Fruit fly (Drosophila melanogaster): ENCODE results near the gene CG6999.

CG6999 gene

DNA sequence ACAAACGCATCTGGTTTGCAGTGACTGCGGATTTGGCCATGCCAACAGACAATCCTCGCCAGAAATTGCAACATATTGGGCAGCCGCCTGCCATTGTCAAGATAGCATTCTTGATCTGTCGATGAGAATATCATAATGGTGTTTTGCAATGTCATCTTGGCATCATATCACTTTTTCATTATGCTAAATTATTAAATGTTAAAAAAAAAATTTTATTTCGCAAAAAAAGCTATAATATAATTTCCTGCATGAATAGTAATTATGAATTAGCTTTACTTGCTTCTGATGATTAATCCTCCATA, 1.8 kb downstream of the CG6999 start:
- peak; percentile 62 for TF ChIP-seq bigmax (GFP tag; optimal IDR thresholded peaks at IDR 0.05)
- TF ChIP-seq CG1603 (tag; optimal IDR thresholded peaks at IDR 0.05), result peak; percentile 95
- no peak for TF ChIP-seq Neu2 (GFP tag; optimal IDR thresholded peaks at IDR 0.05; ENCODE audit: borderline replicate concordance)
- peak; percentile 68 for TF ChIP-seq sens (GFP tag)
- no peak for TF ChIP-seq chm (GFP tag; IDR thresholded peaks at IDR 0.05)
- peak; percentile 6 for TF ChIP-seq lilli (GFP tag; optimal IDR thresholded peaks at IDR 0.05)
- TF ChIP-seq Drgx (GFP tag; IDR thresholded peaks at IDR 0.05), result peak; percentile 38; the same call in 1 of the 2 replicates

- no peak for TF ChIP-seq CG12659 (GFP tag; optimal IDR thresholded peaks at IDR 0.05)
- TF ChIP-seq zf30C (GFP tag; optimal IDR thresholded peaks at IDR 0.05), result no peak
- no peak for TF ChIP-seq CG7357 (GFP tag; IDR thresholded peaks at IDR 0.05)
- TF ChIP-seq cas (GFP tag; IDR thresholded peaks at IDR 0.05), result no peak
- no peak for TF ChIP-seq Jarid2 (GFP tag; optimal IDR thresholded peaks at IDR 0.05)
- no peak for TF ChIP-seq h (optimal IDR thresholded peaks at IDR 0.05)
- no peak for TF ChIP-seq H15 (GFP tag; IDR thresholded peaks at IDR 0.05)
- TF ChIP-seq esg (GFP tag; conservative IDR thresholded peaks at IDR 0.05), result no peak
- no peak for TF ChIP-seq CG6272 (GFP tag; IDR thresholded peaks at IDR 0.05)
- TF ChIP-seq CG9797 (GFP tag; optimal IDR thresholded peaks at IDR 0.05), result no peak
- no peak for TF ChIP-seq CG15269 (tag; optimal IDR thresholded peaks at IDR 0.05)
- TF ChIP-seq CkIIα-i1 (GFP tag; IDR thresholded peaks at IDR 0.05), result no peak
- TF ChIP-seq salm (tag; optimal IDR thresholded peaks at IDR 0.05), result no peak
- TF ChIP-seq Pdp1 (GFP tag; optimal IDR thresholded peaks at IDR 0.05), result no peak
- TF ChIP-seq pho (GFP tag; optimal IDR thresholded peaks at IDR 0.05), result no peak
Observed at dm6 chrX:9093062-9093461, 4.9 kb downstream of the CG6999 start.

DNA sequence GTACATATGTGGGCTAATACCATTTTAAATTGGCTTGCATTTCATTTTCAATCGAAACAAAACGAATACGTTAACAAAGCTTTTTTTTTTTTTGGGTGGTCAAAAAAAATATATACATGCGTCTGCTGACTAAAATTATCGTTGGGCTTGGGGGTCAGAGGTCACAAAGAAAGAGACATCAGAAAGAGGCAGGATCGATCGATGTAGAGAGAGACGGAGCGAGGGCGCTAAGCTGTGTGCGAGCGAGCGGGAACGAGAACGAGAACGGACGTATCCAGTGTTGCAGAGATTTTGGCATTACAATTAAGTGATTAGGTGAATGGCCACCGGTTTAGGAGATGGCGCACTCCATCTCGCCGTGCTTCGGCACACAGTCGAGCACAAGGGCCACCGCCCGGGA, 5.7 kb downstream of the CG6999 start:
- TF ChIP-seq gem (tag; optimal IDR thresholded peaks at IDR 0.05) (no peak), CG9932 (GFP tag; IDR thresholded peaks at IDR 0.05) (no peak), CG1832 (GFP tag; optimal IDR thresholded peaks at IDR 0.05) (peak; percentile 65), Hr78 (GFP tag; optimal IDR thresholded peaks at IDR 0.05) (peak in 1 of 2 experiments; percentile 98), CG10431 (GFP tag; optimal IDR thresholded peaks at IDR 0.05) (no peak)

DNA sequence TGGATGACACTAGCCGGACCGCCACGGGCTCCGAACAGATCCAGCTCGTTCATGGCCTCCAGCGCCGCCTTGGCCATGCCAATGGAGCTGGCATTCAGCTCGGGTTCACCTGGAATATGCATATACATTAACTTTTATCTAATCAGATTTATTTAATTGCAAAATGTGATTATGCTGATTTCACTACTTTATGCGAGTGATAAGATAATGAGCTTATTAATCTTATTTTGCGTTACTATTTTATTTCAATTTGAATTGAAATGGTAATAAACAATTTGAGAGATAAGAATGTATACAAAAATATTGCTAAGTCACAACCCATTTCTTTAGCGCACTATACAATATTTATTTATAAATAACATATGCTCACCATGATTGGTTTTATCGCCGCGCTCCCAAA, 14.0 kb downstream of the CG6999 start:
- TF ChIP-seq exex (tag; optimal IDR thresholded peaks at IDR 0.05) (peak; percentile 93), slp2 (GFP tag; optimal IDR thresholded peaks at IDR 0.05) (no peak)

DNA sequence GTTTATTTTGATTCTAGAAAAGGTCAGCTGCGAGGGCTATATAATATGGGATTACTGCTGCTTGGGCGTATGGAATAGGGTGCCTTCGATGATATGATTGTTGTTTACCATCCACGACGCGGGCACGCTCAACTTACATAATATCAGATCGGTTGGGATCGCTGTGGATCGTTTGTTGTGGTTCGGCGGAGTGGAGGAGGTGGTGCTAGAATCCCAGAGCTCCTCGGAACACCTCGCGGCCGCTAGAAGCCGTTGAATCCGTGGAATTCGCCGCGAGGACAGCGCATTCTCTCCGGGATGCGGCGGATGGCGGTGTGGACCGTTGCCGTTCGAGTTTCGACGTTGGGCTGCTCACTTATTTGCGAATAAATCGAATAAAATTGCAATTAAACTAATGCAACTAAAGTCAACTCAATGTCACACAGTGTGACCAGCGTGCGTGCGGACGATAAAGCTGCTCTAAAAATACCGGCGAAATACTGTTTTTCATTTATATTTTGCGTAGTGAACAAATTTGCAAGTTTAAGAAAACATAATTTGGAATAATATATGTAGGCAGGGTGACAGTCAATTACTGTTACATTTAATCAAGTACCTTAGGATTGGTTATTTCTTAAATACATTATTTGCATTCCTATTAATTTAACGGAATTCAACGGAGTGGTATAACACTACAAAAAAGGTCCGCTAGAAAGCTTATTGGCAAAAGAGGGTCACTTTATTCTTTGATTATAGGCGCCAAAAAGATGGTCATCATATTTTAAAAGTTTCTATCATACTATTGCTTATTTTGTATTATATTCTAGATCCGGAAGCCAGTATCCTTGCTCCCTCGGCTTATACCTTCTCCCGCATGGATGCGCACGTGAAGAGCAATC, 15.4 kb downstream of the CG6999 start, which contains the start of gene CG7766:
CG7766 (minus strand) TSS at position 432 of the 878 bp plus-strand sequence.
- TF ChIP-seq fd64A (GFP tag; optimal IDR thresholded peaks at IDR 0.05), result no peak
- TF ChIP-seq Dll (GFP tag; IDR thresholded peaks at IDR 0.05; ENCODE audit: partially characterized antibody), result no peak
- TF ChIP-seq croc (GFP tag; conservative IDR thresholded peaks at IDR 0.05), result no peak
- TF ChIP-seq klu (GFP tag; IDR thresholded peaks at IDR 0.05), result no peak
- no peak for TF ChIP-seq knrl (GFP tag; IDR thresholded peaks at IDR 0.05; ENCODE audit: partially characterized antibody)
- TF ChIP-seq pan (optimal IDR thresholded peaks at IDR 0.05), result no peak
- no peak for TF ChIP-seq pan (GFP tag; optimal IDR thresholded peaks at IDR 0.05 in 1 of 2, IDR thresholded peaks at IDR 0.05 in 1 of 2)
- TF ChIP-seq Fer3 (tag; optimal IDR thresholded peaks at IDR 0.05), result no peak
- no peak for TF ChIP-seq CG2678 (tag; optimal IDR thresholded peaks at IDR 0.05)
- no peak for TF ChIP-seq emc (GFP tag; optimal IDR thresholded peaks at IDR 0.05)
- TF ChIP-seq mld (GFP tag; IDR thresholded peaks at IDR 0.05; ENCODE audit: partially characterized antibody), result no peak
- TF ChIP-seq Ravus (GFP tag; IDR thresholded peaks at IDR 0.05), result no peak
- TF ChIP-seq CG1233 (GFP tag; optimal IDR thresholded peaks at IDR 0.05), result no peak
- no peak for TF ChIP-seq Doc3 (GFP tag; IDR thresholded peaks at IDR 0.05; ENCODE audit: partially characterized antibody)
- TF ChIP-seq CG14667 (GFP tag; IDR thresholded peaks at IDR 0.05), result no peak
- no peak for TF ChIP-seq CG10366 (GFP tag; IDR thresholded peaks at IDR 0.05)
- TF ChIP-seq sens (GFP tag), result peak; percentile 59

Measured in whole organism, embryonic.